Worm (Caenorhabditis elegans) whole organism, young adult: ENCODE measurements around the gene Y53C12A.8.

Experiments
- D2030.7 ChIP-seq: fragments of 200-800 bp; sonication (Bioruptor generic); IDR thresholded peaks from 2 replicates; pipeline ENCODE4 v1.3.6; 2022; ENCODE audit warnings: missing genetic modification reagents, missing genetic modification characterization, missing compliant biosample characterization
- F23B12.7 ChIP-seq: sonication (generic microtip); optimal IDR thresholded peaks from 2 replicates; lab custom pipeline; 2017; ENCODE audit warnings: missing genetic modification characterization, mild to moderate bottlenecking, missing compliant biosample characterization, antibody characterized with exemption, moderate library complexity; ENCODE audit not compliant: insufficient read depth
- F33H1.4 ChIP-seq: fragments of 200-800 bp; sonication (Bioruptor generic); IDR thresholded peaks from 2 replicates; pipeline ENCODE4 v1.3.6; 2022; ENCODE audit warnings: missing genetic modification reagents, missing genetic modification characterization, missing compliant biosample characterization
- F49E8.2 ChIP-seq: sonication (generic microtip); optimal IDR thresholded peaks from 3 replicates; lab custom pipeline; 2017; ENCODE audit warnings: missing genetic modification characterization, mild to moderate bottlenecking, missing compliant biosample characterization, antibody characterized with exemption, moderate library complexity; ENCODE audit not compliant: insufficient read depth
- F57C9.4 ChIP-seq: sonication (generic microtip); optimal IDR thresholded peaks from 2 replicates; lab custom pipeline; 2017; ENCODE audit warnings: mild to moderate bottlenecking, missing genetic modification characterization, missing compliant biosample characterization
- K11D2.4 ChIP-seq: fragments of 200-800 bp; sonication (Bioruptor generic); IDR thresholded peaks from 2 replicates; pipeline ENCODE4 v1.3.6; 2022; ENCODE audit warnings: missing genetic modification reagents, missing genetic modification characterization, missing compliant biosample characterization
- Y53F4B.3 ChIP-seq: fragments of 200-800 bp; sonication (Bioruptor generic); IDR thresholded peaks from 2 replicates; pipeline ENCODE4 v1.3.6; 2022; ENCODE audit warnings: missing genetic modification reagents, missing genetic modification characterization, missing compliant biosample characterization
- Y53G8AR.9 ChIP-seq: fragments of 200-800 bp; sonication (Bioruptor generic); conservative IDR thresholded peaks from 2 replicates; pipeline ENCODE4 v1.3.6; 2022; ENCODE audit warnings: missing genetic modification reagents, missing genetic modification characterization, missing compliant biosample characterization
- Y79H2A.3 ChIP-seq: fragments of 200-800 bp; sonication (Bioruptor generic); conservative IDR thresholded peaks from 2 replicates; pipeline ENCODE4 v1.3.6; 2022; ENCODE audit warnings: missing genetic modification reagents, missing genetic modification characterization, missing compliant biosample characterization
- ZK185.1 ChIP-seq: sonication (generic microtip); optimal IDR thresholded peaks from 2 replicates; lab custom pipeline; 2016; ENCODE audit warnings: mild to moderate bottlenecking, missing genetic modification characterization, missing compliant biosample characterization; ENCODE audit not compliant: poor library complexity, severe bottlenecking
- aptf-2 ChIP-seq: fragments of 200-800 bp; sonication (Bioruptor generic); conservative IDR thresholded peaks from 2 replicates; pipeline ENCODE4 v1.3.6; 2022; ENCODE audit warnings: missing genetic modification reagents, missing genetic modification characterization, missing compliant biosample characterization
- aptf-3 ChIP-seq: fragments of 200-800 bp; sonication (Bioruptor generic); IDR thresholded peaks from 2 replicates; pipeline ENCODE4 v1.3.6; 2022; ENCODE audit warnings: missing genetic modification characterization, missing compliant biosample characterization
- attf-3 ChIP-seq: fragments of 200-800 bp; sonication (Bioruptor generic); conservative IDR thresholded peaks from 2 replicates; pipeline ENCODE4 v1.3.6; 2022; ENCODE audit warnings: missing genetic modification reagents, missing genetic modification characterization, missing compliant biosample characterization
- attf-5 ChIP-seq: fragments of 200-800 bp; sonication (Bioruptor generic); optimal IDR thresholded peaks from 2 replicates; lab custom pipeline; 2018; ENCODE audit warnings: mild to moderate bottlenecking, missing genetic modification characterization, missing compliant biosample characterization
- attf-6 ChIP-seq: fragments of 200-800 bp; sonication (Bioruptor generic); IDR thresholded peaks from 2 replicates; pipeline ENCODE4 v1.3.6; 2022; ENCODE audit warnings: missing genetic modification reagents, missing genetic modification characterization, missing compliant biosample characterization
- cebp-1 ChIP-seq, 2 experiments: fragments of 200-800 bp in 1 of 2; sonication (Bioruptor generic) in 1 of 2; sonication (generic microtip) in 1 of 2; IDR thresholded peaks in 1 of 2; optimal IDR thresholded peaks in 1 of 2; 2 replicates each; pipeline versions ENCODE4 v1.3.6 to Lab custom; 2017 to 2022; ENCODE audit warnings: missing compliant biosample characterization in 2 of 2, missing genetic modification characterization in 2 of 2, mild to moderate bottlenecking in 1 of 2, missing genetic modification reagents in 1 of 2, moderate library complexity in 1 of 2
- ceh-58 ChIP-seq: fragments of 200-800 bp; sonication (Bioruptor generic); IDR thresholded peaks from 2 replicates; pipeline ENCODE4 v1.3.6; 2022; ENCODE audit warnings: missing genetic modification characterization, missing compliant biosample characterization
- ceh-91 ChIP-seq: fragments of 200-800 bp; sonication (Bioruptor generic); IDR thresholded peaks from 2 replicates; pipeline ENCODE4 v1.3.6; 2022; ENCODE audit warnings: missing genetic modification reagents, missing genetic modification characterization, missing compliant biosample characterization
- die-1 ChIP-seq: sonication (generic microtip); optimal IDR thresholded peaks from 2 replicates; lab custom pipeline; 2016; ENCODE audit warnings: missing genotype, mild to moderate bottlenecking, missing genetic modification characterization, missing compliant biosample characterization
- dpff-1 ChIP-seq: sonication (generic microtip); optimal IDR thresholded peaks from 2 replicates; lab custom pipeline; 2017; ENCODE audit warnings: mild to moderate bottlenecking, missing genetic modification characterization, missing compliant biosample characterization
- efl-1 ChIP-seq: fragments of 150-350 bp; optimal IDR thresholded peaks from 2 replicates; lab custom pipeline; 2014; ENCODE audit warnings: missing biosample characterization, missing genetic modification reagents, missing genetic modification characterization
- egl-18 ChIP-seq: fragments of 200-800 bp; sonication (Bioruptor generic); IDR thresholded peaks from 2 replicates; pipeline ENCODE4 v1.3.6; 2022; ENCODE audit warnings: missing genetic modification reagents, missing genetic modification characterization, missing compliant biosample characterization
- egl-44 ChIP-seq: fragments of 200-800 bp; sonication (Bioruptor generic); IDR thresholded peaks from 2 replicates; pipeline ENCODE4 v1.3.6; 2022; ENCODE audit warnings: missing genetic modification reagents, missing genetic modification characterization, missing compliant biosample characterization
- ekl-4 ChIP-seq: fragments of 200-800 bp; sonication (Bioruptor generic); IDR thresholded peaks from 2 replicates; pipeline ENCODE4 v1.3.6; 2022; ENCODE audit warnings: missing genetic modification reagents, missing genetic modification characterization, missing compliant biosample characterization
- him-1 ChIP-seq: sonication (generic microtip); optimal IDR thresholded peaks from 2 replicates; lab custom pipeline; 2016; ENCODE audit warnings: missing genotype, missing genetic modification reagents, missing genetic modification characterization, missing compliant biosample characterization
- hlh-26 ChIP-seq: fragments of 200-800 bp; sonication (Bioruptor generic); conservative IDR thresholded peaks from 2 replicates; pipeline ENCODE4 v1.3.6; 2022; ENCODE audit warnings: missing genetic modification reagents, missing genetic modification characterization, missing compliant biosample characterization
- lin-26 ChIP-seq: fragments of 200-800 bp; sonication (Bioruptor generic); IDR thresholded peaks from 2 replicates; pipeline ENCODE4 v1.3.6; 2022; ENCODE audit warnings: missing genetic modification reagents, missing genetic modification characterization, missing compliant biosample characterization
- lin-54 ChIP-seq: fragments of 200-800 bp; sonication (Bioruptor generic); optimal IDR thresholded peaks from 2 replicates; lab custom pipeline; 2018; ENCODE audit warnings: mild to moderate bottlenecking, missing genetic modification characterization, missing compliant biosample characterization
- lsy-27 ChIP-seq: sonication (generic microtip); optimal IDR thresholded peaks from 2 replicates; lab custom pipeline; 2017; ENCODE audit warnings: missing genetic modification characterization, mild to moderate bottlenecking, missing compliant biosample characterization, antibody characterized with exemption, missing genotype, borderline replicate concordance; ENCODE audit not compliant: insufficient read depth
- mxl-1 ChIP-seq: sonication (generic microtip); optimal IDR thresholded peaks from 2 replicates; lab custom pipeline; 2016; ENCODE audit warnings: missing genetic modification characterization, missing compliant biosample characterization
- nfya-1 ChIP-seq: sonication (generic microtip); optimal IDR thresholded peaks from 2 replicates; lab custom pipeline; 2017; ENCODE audit warnings: antibody characterized with exemption, missing compliant biosample characterization, missing genetic modification characterization, borderline replicate concordance; ENCODE audit not compliant: insufficient read depth
- pha-4 ChIP-seq: fragments of 150-350 bp; sonication (generic microtip); optimal IDR thresholded peaks from 2 replicates; lab custom pipeline; 2014; ENCODE audit warnings: missing biosample characterization, missing genetic modification reagents, missing genetic modification characterization
- rec-8 ChIP-seq, 2 experiments: sonication (generic microtip); optimal IDR thresholded peaks; 2 replicates each; lab custom pipeline; 2016; ENCODE audit warnings: mild to moderate bottlenecking in 2 of 2, missing genetic modification characterization in 2 of 2, missing genetic modification reagents in 2 of 2, missing genotype in 2 of 2, missing biosample characterization in 1 of 2, missing compliant biosample characterization in 1 of 2, moderate library complexity in 1 of 2
- sdz-38 ChIP-seq: sonication (generic microtip); optimal IDR thresholded peaks from 2 replicates; lab custom pipeline; 2016; ENCODE audit warnings: missing genotype, missing genetic modification characterization, missing compliant biosample characterization
- sea-2 ChIP-seq: fragments of 200-800 bp; sonication (Bioruptor generic); IDR thresholded peaks from 2 replicates; pipeline ENCODE4 v1.3.6; 2022; ENCODE audit warnings: missing genetic modification characterization, missing compliant biosample characterization
- snpc-1.1 ChIP-seq: sonication (generic microtip); optimal IDR thresholded peaks from 2 replicates; lab custom pipeline; 2017; ENCODE audit warnings: missing genetic modification characterization, mild to moderate bottlenecking, missing compliant biosample characterization, antibody characterized with exemption, moderate library complexity, missing genotype, missing genetic modification reagents; ENCODE audit not compliant: insufficient read depth
- snpc-3.4 ChIP-seq: sonication (generic microtip); optimal IDR thresholded peaks from 2 replicates; lab custom pipeline; 2017; ENCODE audit warnings: missing genetic modification characterization, mild to moderate bottlenecking, missing compliant biosample characterization, antibody characterized with exemption, moderate library complexity, missing genotype, missing genetic modification reagents
- snpc-4 ChIP-seq, 5 experiments: fragments of 150-350 bp in 1 of 5; sonication (generic microtip) in 4 of 5; optimal IDR thresholded peaks; 2 replicates each; lab custom pipeline; 2014 to 2018; ENCODE audit warnings: missing genetic modification characterization in 5 of 5, missing biosample characterization in 3 of 5, antibody characterized with exemption in 2 of 5, mild to moderate bottlenecking in 2 of 5, missing compliant biosample characterization in 2 of 5, missing genotype in 2 of 5, moderate library complexity in 2 of 5, missing genetic modification reagents in 1 of 5
- somi-1 ChIP-seq: fragments of 200-800 bp; sonication (Bioruptor generic); optimal IDR thresholded peaks from 2 replicates; lab custom pipeline; 2018; ENCODE audit warnings: mild to moderate bottlenecking, missing genetic modification characterization, missing compliant biosample characterization
- tbp1 ChIP-seq: fragments of 200-800 bp; sonication (Bioruptor generic); optimal IDR thresholded peaks from 2 replicates; lab custom pipeline; 2018; ENCODE audit warnings: mild to moderate bottlenecking, missing genetic modification characterization, missing compliant biosample characterization
- tlf-1 ChIP-seq: fragments of 200-800 bp; sonication (Bioruptor generic); optimal IDR thresholded peaks from 2 replicates; lab custom pipeline; 2018; ENCODE audit warnings: mild to moderate bottlenecking, missing genetic modification characterization, missing compliant biosample characterization
- xnd-1 ChIP-seq: sonication (generic microtip); optimal IDR thresholded peaks from 2 replicates; lab custom pipeline; 2016; ENCODE audit warnings: missing genotype, missing genetic modification reagents, missing genetic modification characterization, missing compliant biosample characterization
- ztf-18 ChIP-seq: sonication (generic microtip); optimal IDR thresholded peaks from 2 replicates; lab custom pipeline; 2016; ENCODE audit warnings: missing genotype, mild to moderate bottlenecking, missing genetic modification characterization, missing compliant biosample characterization
- ztf-26 ChIP-seq: sonication (generic microtip); optimal IDR thresholded peaks from 2 replicates; lab custom pipeline; 2017; ENCODE audit warnings: missing genetic modification characterization, missing compliant biosample characterization
- ztf-3 ChIP-seq: fragments of 200-800 bp; sonication (Bioruptor generic); optimal IDR thresholded peaks from 2 replicates; lab custom pipeline; 2018; ENCODE audit warnings: mild to moderate bottlenecking, missing genetic modification characterization, missing compliant biosample characterization
- ztf-6 ChIP-seq: fragments of 200-800 bp; sonication (Bioruptor generic); IDR thresholded peaks from 2 replicates; pipeline ENCODE4 v1.3.6; 2022; ENCODE audit warnings: missing genetic modification reagents, missing genetic modification characterization, missing compliant biosample characterization

Gene Y53C12A.8

ce11 chrII:9713083-9713482, 12.8 kb upstream of the Y53C12A.8 start (continued):
- TF ChIP-seq pha-4 (no peak), dpff-1 (no peak), sea-2 (GFP tag; lab: Robert Waterston, UW) (no peak), ZK185.1 (tag; lab: Kevin White, UChicago) (no peak), lin-54 (GFP tag; lab: Kevin White, UChicago) (peak; percentile 11), attf-6 (GFP tag; lab: Robert Waterston, UW) (no peak), die-1 (peak; percentile 58), snpc-3.4 (tag; lab: Kevin White, UChicago) (peak; percentile 55), D2030.7 (GFP tag; lab: Robert Waterston, UW) (peak; percentile 59), ztf-6 (GFP tag; lab: Robert Waterston, UW) (no peak), aptf-3 (GFP tag; lab: Robert Waterston, UW) (no peak), lsy-27 (tag; lab: Kevin White, UChicago) (peak; percentile 44), tlf-1 (GFP tag; lab: Kevin White, UChicago) (no peak), Y53F4B.3 (peak; percentile 20; the same call in 1 of the 2 replicates), ceh-91 (GFP tag; lab: Robert Waterston, UW) (no peak), egl-44 (GFP tag; lab: Robert Waterston, UW) (no peak), Y53G8AR.9 (no peak), ekl-4 (GFP tag; lab: Robert Waterston, UW) (0 out of 2 replicates have a peak, but pooled peaks have one; percentile 11), egl-18 (no peak), F49E8.2 (no peak), mxl-1 (tag; lab: Kevin White, UChicago) (no peak), snpc-4 (GFP tag; optimal IDR thresholded peaks at IDR 0.05; lab: Kevin White, UChicago) (peak; percentile 7), snpc-4 (tag; optimal IDR thresholded peaks at IDR 0.05; lab: Kevin White, UChicago) (peak in 2 of 4 experiments; percentile 19 to 46), xnd-1 (tag; lab: Kevin White, UChicago) (no peak), F57C9.4 (tag; lab: Kevin White, UChicago) (no peak), snpc-1.1 (tag; lab: Kevin White, UChicago) (no peak), ztf-3 (GFP tag; lab: Kevin White, UChicago) (no peak), nfya-1 (no peak), lin-26 (peak; percentile 74), tbp1 (peak; percentile 95), Y79H2A.3 (GFP tag; lab: Robert Waterston, UW) (no peak), cebp-1 (GFP tag; IDR thresholded peaks at IDR 0.05; lab: Robert Waterston, UW) (no peak), cebp-1 (tag; optimal IDR thresholded peaks at IDR 0.05; lab: Kevin White, UChicago) (no peak), ztf-18 (tag; lab: Kevin White, UChicago) (peak; percentile 46), ceh-58 (GFP tag; lab: Robert Waterston, UW) (no peak), rec-8 (tag; optimal IDR thresholded peaks at IDR 0.05; lab: Kevin White, UChicago) (peak in 1 of 2 experiments; percentile 39), somi-1 (GFP tag; lab: Kevin White, UChicago) (no peak), F33H1.4 (GFP tag; lab: Robert Waterston, UW) (peak; percentile 20; the same call in 1 of the 2 replicates), sdz-38 (tag; lab: Kevin White, UChicago) (no peak), F23B12.7 (peak; percentile 71), efl-1 (GFP tag; lab: Kevin White, UChicago) (no peak), him-1 (tag; lab: Kevin White, UChicago) (peak; percentile 32), hlh-26 (GFP tag; lab: Robert Waterston, UW) (no peak), ztf-26 (tag; lab: Kevin White, UChicago) (no peak), attf-3 (GFP tag; lab: Robert Waterston, UW) (no peak), aptf-2 (no peak), attf-5 (peak; percentile 33), K11D2.4 (no peak)
